Worm (Caenorhabditis elegans) whole organism, L3 larva: ENCODE measurements around the gene R13A5.10.
A peak's percentile ranks its signal among the peaks of the same experiment; 100 is the strongest.

Experiments used
- R02D3.7 ChIP-seq: fragments of 150-350 bp; optimal IDR thresholded peaks from 2 replicates; lab custom pipeline; 2014; ENCODE audit warnings: missing biosample characterization, missing genetic modification characterization
- ZK546.5 ChIP-seq: sonication (generic microtip); optimal IDR thresholded peaks from 2 replicates; lab custom pipeline; 2017; ENCODE audit warnings: missing biosample characterization, missing genetic modification characterization
- aly-2 ChIP-seq: fragments of 150-350 bp; optimal IDR thresholded peaks from 2 replicates; lab custom pipeline; 2014; ENCODE audit warnings: missing biosample characterization, missing genetic modification characterization
- ama-1 ChIP-seq: fragments of 150-350 bp; optimal IDR thresholded peaks from 2 replicates; lab custom pipeline; 2018
- ceh-82 ChIP-seq: fragments of 150-350 bp; optimal IDR thresholded peaks from 2 replicates; lab custom pipeline; 2014; ENCODE audit warnings: missing biosample characterization, missing genetic modification characterization
- egl-5 ChIP-seq: fragments of 150-350 bp; optimal IDR thresholded peaks from 2 replicates; lab custom pipeline; 2017; ENCODE audit warnings: missing biosample characterization, missing genetic modification reagents, missing genetic modification characterization, inconsistent platforms
- elt-3 ChIP-seq, 3 experiments: fragments of 150-350 bp in 1 of 3; sonication (generic microtip) in 2 of 3; optimal IDR thresholded peaks; 2 replicates in 2 of 3; 4 replicates in 1 of 3; lab custom pipeline; 2014 to 2017; ENCODE audit warnings: missing biosample characterization in 3 of 3, missing genetic modification characterization in 3 of 3
- eor-1 ChIP-seq, 2 experiments: fragments of 150-350 bp; optimal IDR thresholded peaks; 2 replicates each; lab custom pipeline; 2014 to 2018; ENCODE audit warnings: missing biosample characterization in 2 of 2, missing genetic modification characterization in 2 of 2
- fkh-10 ChIP-seq: sonication (generic microtip); optimal IDR thresholded peaks from 2 replicates; lab custom pipeline; 2017; ENCODE audit warnings: missing biosample characterization, missing genetic modification reagents, missing genetic modification characterization
- fkh-2 ChIP-seq: fragments of 150-350 bp; optimal IDR thresholded peaks from 2 replicates; lab custom pipeline; 2014; ENCODE audit warnings: missing biosample characterization, missing genetic modification reagents, missing genetic modification characterization
- fos-1 ChIP-seq: fragments of 150-350 bp; optimal IDR thresholded peaks from 2 replicates; lab custom pipeline; 2014; ENCODE audit warnings: missing biosample characterization, missing genetic modification characterization
- hmg-11 ChIP-seq: sonication (generic microtip); optimal IDR thresholded peaks from 2 replicates; lab custom pipeline; 2016; ENCODE audit warnings: missing genetic modification characterization, missing compliant biosample characterization
- lin-15B ChIP-seq: fragments of 150-350 bp; optimal IDR thresholded peaks from 2 replicates; lab custom pipeline; 2014; ENCODE audit warnings: missing biosample characterization, missing genetic modification characterization
- lsy-12 ChIP-seq: sonication (generic microtip); optimal IDR thresholded peaks from 2 replicates; lab custom pipeline; 2016; ENCODE audit warnings: mild to moderate bottlenecking, missing genetic modification characterization, missing compliant biosample characterization
- mdl-1 ChIP-seq: fragments of 150-350 bp; optimal IDR thresholded peaks from 2 replicates; lab custom pipeline; 2014; ENCODE audit warnings: missing biosample characterization, missing genetic modification characterization
- nfya-1 ChIP-seq: sonication (generic microtip); optimal IDR thresholded peaks from 2 replicates; lab custom pipeline; 2017; ENCODE audit warnings: missing genetic modification characterization, mild to moderate bottlenecking, missing compliant biosample characterization, antibody characterized with exemption, moderate library complexity; ENCODE audit not compliant: insufficient read depth
- nhr-11 ChIP-seq: fragments of 150-350 bp; optimal IDR thresholded peaks from 2 replicates; lab custom pipeline; 2014; ENCODE audit warnings: missing biosample characterization, missing genetic modification characterization
- nhr-23 ChIP-seq: fragments of 150-350 bp; optimal IDR thresholded peaks from 2 replicates; lab custom pipeline; 2014; ENCODE audit warnings: missing biosample characterization, missing genetic modification reagents, missing genetic modification characterization
- nhr-237 ChIP-seq: fragments of 150-350 bp; optimal IDR thresholded peaks from 2 replicates; lab custom pipeline; 2014; ENCODE audit warnings: missing biosample characterization, missing genetic modification characterization
- nhr-25 ChIP-seq: sonication (generic microtip); optimal IDR thresholded peaks from 2 replicates; lab custom pipeline; 2017; ENCODE audit warnings: missing biosample characterization, missing genetic modification characterization
- nhr-43 ChIP-seq: sonication (generic microtip); optimal IDR thresholded peaks from 2 replicates; lab custom pipeline; 2016; ENCODE audit warnings: mild to moderate bottlenecking, missing genetic modification characterization, missing compliant biosample characterization; ENCODE audit not compliant: poor library complexity, severe bottlenecking
- nhr-67 ChIP-seq: fragments of 150-350 bp; optimal IDR thresholded peaks from 2 replicates; lab custom pipeline; 2014; ENCODE audit warnings: missing biosample characterization, missing genetic modification characterization
- nhr-76 ChIP-seq: fragments of 150-350 bp; sonication (generic microtip); optimal IDR thresholded peaks from 5 replicates; lab custom pipeline; 2014; ENCODE audit warnings: missing biosample characterization, missing genetic modification characterization
- nhr-77 ChIP-seq: fragments of 150-350 bp; optimal IDR thresholded peaks from 2 replicates; lab custom pipeline; 2014; ENCODE audit warnings: missing biosample characterization, missing genetic modification characterization
- pha-4 ChIP-seq: fragments of 150-350 bp; optimal IDR thresholded peaks from 2 replicates; lab custom pipeline; 2014; ENCODE audit warnings: missing biosample characterization, missing genetic modification reagents, missing genetic modification characterization
- pqm-1 ChIP-seq: fragments of 150-350 bp; optimal IDR thresholded peaks from 2 replicates; lab custom pipeline; 2017; ENCODE audit warnings: missing biosample characterization, missing genetic modification characterization, inconsistent platforms
- skn-1 ChIP-seq: fragments of 150-350 bp; optimal IDR thresholded peaks from 2 replicates; lab custom pipeline; 2014; ENCODE audit warnings: missing biosample characterization, missing genetic modification characterization
- snpc-4 ChIP-seq: fragments of 150-350 bp; optimal IDR thresholded peaks from 2 replicates; lab custom pipeline; 2014; ENCODE audit warnings: missing biosample characterization, missing genetic modification characterization
- tbx-2 ChIP-seq: sonication (generic microtip); optimal IDR thresholded peaks from 2 replicates; lab custom pipeline; 2016; ENCODE audit warnings: mild to moderate bottlenecking, missing genetic modification characterization, missing compliant biosample characterization
- unc-39 ChIP-seq: sonication (generic microtip); optimal IDR thresholded peaks from 4 replicates; lab custom pipeline; 2017; ENCODE audit warnings: missing biosample characterization, missing genetic modification characterization
- unc-62 ChIP-seq: fragments of 150-350 bp; sonication (generic microtip); optimal IDR thresholded peaks from 4 replicates; lab custom pipeline; 2014; ENCODE audit warnings: missing biosample characterization, missing genetic modification reagents, missing genetic modification characterization
- zag-1 ChIP-seq: fragments of 150-350 bp; optimal IDR thresholded peaks from 2 replicates; lab custom pipeline; 2014; ENCODE audit warnings: missing biosample characterization, missing genetic modification characterization
- ztf-11 ChIP-seq: fragments of 150-350 bp; optimal IDR thresholded peaks from 2 replicates; lab custom pipeline; 2014; ENCODE audit warnings: missing biosample characterization, missing genetic modification characterization

R13A5.10 gene

DNA sequence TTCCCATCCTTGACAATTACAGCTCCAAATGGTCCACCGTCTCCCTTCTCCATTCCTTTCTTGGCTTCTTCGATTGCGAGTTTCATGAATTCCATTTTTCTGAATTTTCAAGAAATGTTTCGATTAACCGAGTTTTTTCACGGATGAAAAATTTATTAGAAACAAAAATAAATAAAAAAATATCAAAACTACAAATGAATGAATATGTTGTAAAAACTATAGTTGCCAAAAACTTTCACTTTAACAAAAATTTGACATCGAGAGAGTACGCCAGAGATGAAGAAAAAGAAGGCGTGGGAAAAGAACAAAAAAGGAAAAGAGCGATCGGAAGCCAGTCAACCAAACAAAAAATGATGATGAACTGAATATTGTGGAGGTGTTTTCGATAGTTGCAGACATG, at the start of gene R13A5.10:
Gene R13A5.10, minus strand, starts transcription at position 101 of the 400 bp plus-strand sequence.
- no peak for TF ChIP-seq nhr-237 (tag; lab: Kevin White, UChicago)
- no peak for TF ChIP-seq lsy-12 (tag; lab: Kevin White, UChicago)
- no peak for TF ChIP-seq nhr-23
- TF ChIP-seq nhr-25 (tag; lab: Kevin White, UChicago): no peak
- TF ChIP-seq R02D3.7 (tag; lab: Kevin White, UChicago): no peak
- no peak for TF ChIP-seq aly-2 (tag; lab: Kevin White, UChicago)
- no peak for TF ChIP-seq ztf-11 (tag; lab: Kevin White, UChicago)

DNA sequence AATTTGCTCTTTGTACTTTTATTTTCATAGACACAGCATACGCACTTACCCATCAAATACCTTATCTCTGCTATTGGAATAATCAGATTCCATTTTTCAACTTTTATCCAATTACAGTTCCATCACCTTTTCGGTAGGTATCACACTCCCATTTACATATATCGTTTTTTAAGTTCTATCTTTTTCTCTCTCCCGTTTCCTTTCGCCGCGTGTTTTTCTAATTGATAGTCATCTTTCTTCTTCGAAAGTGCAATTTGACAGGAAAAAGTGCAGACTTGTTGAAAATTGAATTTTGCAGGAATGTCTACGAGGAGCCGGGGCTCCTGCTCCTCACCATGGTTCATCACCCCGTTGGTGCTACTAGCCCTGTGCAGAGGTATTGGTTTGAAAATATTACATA, 42.3 kb upstream of the R13A5.10 start, which contains the start of gene fbn-1:
Gene fbn-1, plus strand, starts transcription at position 301 of the 400 bp plus-strand sequence.
- TF ChIP-seq fkh-10 (GFP tag; lab: Kevin White, UChicago) (no peak), pha-4 (tag; lab: Kevin White, UChicago) (no peak), elt-3 (tag; optimal IDR thresholded peaks at IDR 0.05; lab: Kevin White, UChicago) (no peak), nfya-1 (tag; lab: Kevin White, UChicago) (no peak), ama-1 (lab: Kevin White, UChicago) (no peak)

- TF ChIP-seq eor-1 (tag; optimal IDR thresholded peaks at IDR 0.05; lab: Kevin White, UChicago) (no peak), unc-62 (no peak), hmg-11 (tag; lab: Kevin White, UChicago) (no peak), unc-39 (no peak), lin-15B (tag; lab: Kevin White, UChicago) (no peak), fkh-10 (GFP tag; lab: Kevin White, UChicago) (no peak), nhr-25 (tag; lab: Kevin White, UChicago) (peak; percentile 12), nhr-76 (tag; lab: Kevin White, UChicago) (no peak), nhr-23 (peak; percentile 3), egl-5 (tag; lab: Kevin White, UChicago) (no peak), nhr-43 (tag; lab: Kevin White, UChicago) (no peak), ama-1 (lab: Kevin White, UChicago) (no peak), elt-3 (tag; optimal IDR thresholded peaks at IDR 0.05; lab: Kevin White, UChicago) (peak in 1 of 3 experiments; percentile 64), tbx-2 (no peak), skn-1 (no peak), pqm-1 (tag; lab: Kevin White, UChicago) (no peak)
Measured at ce11 chrIII:7622922-7623321, 40.1 kb upstream of the R13A5.10 start.

DNA sequence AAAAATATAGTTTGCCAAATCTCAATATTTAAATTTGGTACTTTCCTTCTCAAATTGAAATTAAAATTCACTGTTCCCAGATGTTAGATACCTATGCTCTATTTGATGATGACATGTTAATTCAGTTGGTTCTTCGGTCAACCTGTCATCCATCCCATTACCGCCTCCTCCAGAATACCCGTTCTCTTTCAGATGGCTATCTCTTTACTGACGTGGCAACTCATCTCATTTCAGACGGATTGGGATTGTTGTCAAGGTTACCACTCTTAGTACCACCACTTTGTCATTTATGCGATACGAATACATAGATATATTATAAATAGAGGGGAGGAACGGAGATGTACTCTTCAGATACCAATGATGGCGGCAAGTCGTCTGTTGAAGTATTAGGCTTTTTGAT, 38.6 kb upstream of the R13A5.10 start:
- TF ChIP-seq egl-5 (tag; lab: Kevin White, UChicago) (no peak), nhr-237 (tag; lab: Kevin White, UChicago) (no peak), lsy-12 (tag; lab: Kevin White, UChicago) (no peak), ZK546.5 (tag; lab: Kevin White, UChicago) (no peak), nhr-77 (tag; lab: Kevin White, UChicago) (no peak), snpc-4 (no peak), mdl-1 (tag; lab: Kevin White, UChicago) (no peak), R02D3.7 (tag; lab: Kevin White, UChicago) (no peak), nhr-67 (tag; lab: Kevin White, UChicago) (no peak), nfya-1 (tag; lab: Kevin White, UChicago) (no peak), nhr-11 (tag; lab: Kevin White, UChicago) (no peak), zag-1 (tag; lab: Kevin White, UChicago) (no peak), fkh-2 (tag; lab: Kevin White, UChicago) (no peak), ztf-11 (tag; lab: Kevin White, UChicago) (no peak), nhr-76 (tag; lab: Kevin White, UChicago) (no peak), tbx-2 (no peak), fos-1 (tag; lab: Kevin White, UChicago) (no peak), elt-3 (tag; optimal IDR thresholded peaks at IDR 0.05; lab: Kevin White, UChicago) (no peak), ama-1 (lab: Kevin White, UChicago) (no peak), pha-4 (tag; lab: Kevin White, UChicago) (no peak)
- TF ChIP-seq, all 47 proteins: peak for 0

DNA sequence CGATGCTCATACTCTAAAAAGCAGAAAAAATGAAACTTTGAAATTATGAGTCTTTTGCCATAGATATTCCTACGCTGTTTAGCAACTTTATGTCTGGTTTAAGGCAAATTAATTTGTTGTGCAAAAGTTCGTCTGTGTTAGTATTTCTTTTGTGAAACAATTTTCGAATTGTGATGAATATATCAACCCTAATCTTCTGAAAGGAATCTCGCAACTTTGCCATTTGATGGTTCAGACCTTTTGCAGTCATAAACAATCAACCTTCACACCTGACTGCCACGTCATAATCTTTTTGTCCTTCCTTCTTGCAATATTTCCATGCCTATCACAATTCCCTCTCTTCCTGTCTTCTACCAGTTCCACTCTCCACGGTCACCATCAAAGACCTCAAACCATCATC, 37.1 kb upstream of the R13A5.10 start:
- TF ChIP-seq snpc-4 (no peak), pqm-1 (tag; lab: Kevin White, UChicago) (no peak), unc-62 (no peak), fkh-10 (GFP tag; lab: Kevin White, UChicago) (no peak), zag-1 (tag; lab: Kevin White, UChicago) (no peak), ceh-82 (tag; lab: Kevin White, UChicago) (no peak)
